Worm (Caenorhabditis elegans): ENCODE measurements around the gene egg-3.

egg-3 gene

DNA sequence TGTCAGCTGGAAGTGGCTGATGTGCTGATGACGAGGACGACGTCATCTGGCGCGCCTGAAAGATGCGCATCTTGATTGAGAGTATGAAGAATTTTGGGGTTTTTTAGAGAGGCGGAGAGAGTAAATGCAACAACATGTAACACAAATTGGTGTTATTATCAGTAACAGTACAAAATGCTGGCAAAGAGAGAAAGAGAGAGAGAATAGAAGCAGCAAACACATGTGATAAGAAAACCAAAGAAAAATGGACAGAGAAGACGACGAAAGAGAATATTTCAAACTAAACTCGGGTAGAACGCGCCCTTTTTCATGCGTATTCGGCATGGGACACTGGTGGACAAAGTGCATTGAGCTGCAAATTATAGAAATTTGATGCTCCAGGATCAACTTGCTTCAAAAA is 23.4 kb downstream of the egg-3 start, which contains the start of gene M106.3:
Gene M106.3, minus strand, starts transcription at position 70 of the 400 bp plus-strand sequence.
- no peak for TF ChIP-seq ceh-22 (tag; optimal IDR thresholded peaks at IDR 0.05)
- TF ChIP-seq elt-2 (tag; optimal IDR thresholded peaks at IDR 0.05): peak; percentile 15

DNA sequence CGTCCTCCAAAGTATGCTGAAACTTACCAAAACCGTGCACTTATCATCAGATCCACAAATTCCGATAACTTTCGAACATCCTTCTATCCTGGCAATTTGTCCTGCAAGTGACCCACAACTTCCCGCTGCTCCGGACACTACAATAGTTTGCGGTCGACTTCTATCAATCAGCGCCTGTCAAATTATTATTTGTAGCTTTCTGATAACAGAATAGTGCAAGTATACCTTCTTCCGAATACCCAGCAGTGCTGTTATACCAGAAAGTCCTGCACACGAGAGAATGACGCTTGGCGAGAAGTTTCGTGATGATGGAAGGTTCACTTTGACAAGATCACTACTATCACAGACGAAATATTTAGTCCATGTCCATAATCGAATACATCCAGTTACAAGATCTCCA is 24.9 kb downstream of the egg-3 start:
- TF ChIP-seq ref-2 (tag; optimal IDR thresholded peaks at IDR 0.05): no peak
- no peak for TF ChIP-seq ahr-1 (tag; optimal IDR thresholded peaks at IDR 0.05)
- no peak for TF ChIP-seq nhr-232 (tag; optimal IDR thresholded peaks at IDR 0.05)
- TF ChIP-seq eyg-1 (tag; optimal IDR thresholded peaks at IDR 0.05): no peak
- TF ChIP-seq zip-5 (tag; optimal IDR thresholded peaks at IDR 0.05): no peak
- no peak for TF ChIP-seq ceh-24 (tag; optimal IDR thresholded peaks at IDR 0.05)
- TF ChIP-seq hlh-6 (tag; optimal IDR thresholded peaks at IDR 0.05): no peak
- TF ChIP-seq hlh-8 (tag; optimal IDR thresholded peaks at IDR 0.05): no peak
- TF ChIP-seq ceh-31 (tag; optimal IDR thresholded peaks at IDR 0.05): no peak
- no peak for TF ChIP-seq che-1 (tag; optimal IDR thresholded peaks at IDR 0.05)
- no peak for TF ChIP-seq pag-3 (tag; optimal IDR thresholded peaks at IDR 0.05; ENCODE audit: borderline replicate concordance)
- no peak for TF ChIP-seq hlh-15 (tag; optimal IDR thresholded peaks at IDR 0.05)
- no peak for TF ChIP-seq unc-42 (tag; optimal IDR thresholded peaks at IDR 0.05)
- TF ChIP-seq ceh-14 (tag; optimal IDR thresholded peaks at IDR 0.05): no peak
- no peak for TF ChIP-seq gmeb-2 (tag; optimal IDR thresholded peaks at IDR 0.05)
- TF ChIP-seq odd-2 (tag; optimal IDR thresholded peaks at IDR 0.05): no peak

DNA sequence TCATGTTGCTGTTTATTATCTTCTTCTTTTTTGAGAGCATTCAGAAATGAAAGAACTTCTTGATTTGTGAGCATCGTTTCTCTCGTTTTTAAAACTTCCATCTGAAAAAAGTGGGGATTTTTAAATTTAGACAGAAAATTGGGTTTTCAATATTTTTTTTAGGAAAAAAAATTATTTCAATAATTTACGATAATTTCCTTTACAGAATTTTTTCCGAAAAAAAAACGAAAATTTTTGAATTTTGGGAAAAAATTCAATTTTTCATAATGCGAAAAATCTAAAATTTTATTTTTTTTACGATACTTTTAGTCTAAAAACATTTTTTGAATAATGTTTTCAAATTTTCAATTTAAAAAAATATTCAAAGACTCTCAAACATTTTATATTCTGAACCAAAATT is 27.2 kb downstream of the egg-3 start, which contains the start of gene M106.7:
Gene M106.7, minus strand, starts transcription at position 101 of the 400 bp plus-strand sequence.
- TF ChIP-seq hlh-15 (tag; optimal IDR thresholded peaks at IDR 0.05) (no peak), npax-4 (tag; optimal IDR thresholded peaks at IDR 0.05) (no peak), ahr-1 (tag; optimal IDR thresholded peaks at IDR 0.05) (no peak), fkh-10 (GFP tag; optimal IDR thresholded peaks at IDR 0.05) (no peak), pax-1 (tag; optimal IDR thresholded peaks at IDR 0.05) (no peak), sox-2 (GFP tag; IDR thresholded peaks at IDR 0.05) (no peak), sox-4 (tag; optimal IDR thresholded peaks at IDR 0.05) (no peak), zip-5 (tag; optimal IDR thresholded peaks at IDR 0.05) (no peak)

DNA sequence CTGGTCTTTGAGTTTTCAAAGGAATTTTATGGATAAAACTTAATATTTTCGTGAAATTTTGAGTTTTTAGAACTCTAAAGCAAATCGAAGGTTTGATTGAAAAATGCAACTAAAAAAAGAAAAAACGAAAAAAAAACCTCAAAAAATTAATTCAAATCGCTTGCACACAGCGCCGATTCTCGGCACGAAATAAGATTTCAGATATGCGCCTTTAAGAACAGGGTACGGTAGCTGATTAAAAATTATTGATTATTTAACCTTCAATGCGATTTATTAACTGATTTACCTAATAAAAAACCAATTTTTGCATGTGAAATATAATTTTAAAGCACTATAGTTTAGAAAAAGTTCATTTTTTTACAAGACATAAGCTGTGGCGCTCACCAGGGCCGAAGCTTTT is 31.4 kb downstream of the egg-3 start:
- no peak for TF ChIP-seq ceh-2 (tag; optimal IDR thresholded peaks at IDR 0.05)
- TF ChIP-seq pag-3 (tag; optimal IDR thresholded peaks at IDR 0.05; ENCODE audit: borderline replicate concordance): no peak
- no peak for TF ChIP-seq ama-1 (optimal IDR thresholded peaks at IDR 0.05)
- no peak for TF ChIP-seq dmd-4 (tag; optimal IDR thresholded peaks at IDR 0.05; ENCODE audit: borderline replicate concordance)
- no peak for TF ChIP-seq ceh-14 (tag; optimal IDR thresholded peaks at IDR 0.05)
- TF ChIP-seq lin-11 (tag; optimal IDR thresholded peaks at IDR 0.05): no peak

DNA sequence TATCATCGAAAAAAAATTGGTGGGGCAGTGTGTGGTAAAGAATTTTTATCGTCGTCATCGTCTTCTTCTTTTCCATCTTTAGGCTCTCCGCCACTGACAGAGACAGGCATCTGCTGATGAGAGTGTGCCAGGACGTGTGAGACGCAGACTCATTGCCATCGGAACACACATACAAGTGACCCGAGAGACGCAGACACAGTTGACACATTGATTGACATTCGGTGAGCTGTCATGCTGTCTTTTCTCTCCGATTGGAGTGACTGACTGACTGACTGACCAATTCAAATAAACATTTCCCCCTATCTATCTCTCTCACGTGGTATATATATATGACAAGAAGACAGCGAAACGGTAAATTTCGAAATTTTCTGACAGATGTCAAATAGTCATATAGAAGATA is 33.1 kb downstream of the egg-3 start:
- TF ChIP-seq ttx-3 (tag; optimal IDR thresholded peaks at IDR 0.05) (no peak), hlh-8 (tag; optimal IDR thresholded peaks at IDR 0.05) (no peak), hlh-6 (tag; optimal IDR thresholded peaks at IDR 0.05) (no peak), unc-55 (GFP tag; optimal IDR thresholded peaks at IDR 0.05) (peak; percentile 100), pros-1 (tag; optimal IDR thresholded peaks at IDR 0.05) (no peak), tbx-2 (tag; optimal IDR thresholded peaks at IDR 0.05) (no peak), F13H6.1 (tag; optimal IDR thresholded peaks at IDR 0.05) (no peak), pax-1 (tag; optimal IDR thresholded peaks at IDR 0.05) (no peak), nhr-11 (tag; optimal IDR thresholded peaks at IDR 0.05) (no peak), ceh-18 (tag; optimal IDR thresholded peaks at IDR 0.05) (peak; percentile 54), K02D7.2 (tag; optimal IDR thresholded peaks at IDR 0.05) (no peak), ceh-2 (tag; optimal IDR thresholded peaks at IDR 0.05) (no peak), ztf-16 (tag; optimal IDR thresholded peaks at IDR 0.05) (no peak), ref-2 (tag; optimal IDR thresholded peaks at IDR 0.05) (peak; percentile 31), tbx-7 (tag; optimal IDR thresholded peaks at IDR 0.05) (no peak), pha-4 (tag; optimal IDR thresholded peaks at IDR 0.05) (no peak), eyg-1 (tag; optimal IDR thresholded peaks at IDR 0.05) (no peak), hlh-30 (tag; optimal IDR thresholded peaks at IDR 0.05; ENCODE audit: insufficient read depth) (peak; percentile 68), nfya-1 (tag; optimal IDR thresholded peaks at IDR 0.05) (peak; percentile 41), T23F11.4 (GFP tag; optimal IDR thresholded peaks at IDR 0.05) (no peak), sox-2 (GFP tag; IDR thresholded peaks at IDR 0.05) (no peak), elt-4 (tag; optimal IDR thresholded peaks at IDR 0.05) (no peak)
